Worm (Caenorhabditis elegans) whole organism, young adult: ENCODE results near the gene cdc-37.

Experiments
- K11D2.4 ChIP-seq: fragments of 200-800 bp; sonication (Bioruptor generic); IDR thresholded peaks from 2 replicates; pipeline ENCODE4 v1.3.6; 2022; ENCODE audit warnings: missing genetic modification reagents, missing genetic modification characterization, missing compliant biosample characterization
- ama-1 ChIP-seq, 3 experiments: fragments of 150-350 bp in 1 of 3; sonication (generic microtip) in 2 of 3; optimal IDR thresholded peaks; 2 replicates each; lab custom pipeline; 2014 to 2018; ENCODE audit warnings: missing biosample characterization in 2 of 3, missing genetic modification characterization in 2 of 3, missing genetic modification reagents in 2 of 3
- hsf-1 ChIP-seq: fragments of 200-800 bp; sonication (Bioruptor generic); IDR thresholded peaks from 2 replicates; pipeline ENCODE4 v1.3.6; 2022; ENCODE audit warnings: missing genetic modification reagents, missing genetic modification characterization, missing compliant biosample characterization

- TF ChIP-seq hsf-1 (GFP tag; lab: Robert Waterston, UW) (no peak), ama-1 (optimal IDR thresholded peaks at IDR 0.05; lab: Kevin White, UChicago) (no peak), ama-1 (GFP tag; optimal IDR thresholded peaks at IDR 0.05; lab: Kevin White, UChicago) (no peak), K11D2.4 (GFP tag; lab: Robert Waterston, UW) (no peak)
Observed at ce11 chrII:584321-584848, 4.0 kb upstream of the cdc-37 start, which contains the start of the genes W08F4.12 and W08F4.13.
